Worm (Caenorhabditis elegans): ENCODE measurements around the gene aldo-2.

ce11 chrIII:5897468-5897867 is 21.0 kb upstream of the aldo-2 start:
- TF ChIP-seq nhr-28 (tag; optimal IDR thresholded peaks at IDR 0.05) (no peak), ztf-11 (tag; optimal IDR thresholded peaks at IDR 0.05) (no peak), elt-2 (tag; optimal IDR thresholded peaks at IDR 0.05) (no peak), pha-4 (tag; optimal IDR thresholded peaks at IDR 0.05) (no peak), nhr-11 (tag; optimal IDR thresholded peaks at IDR 0.05) (no peak), jun-1 (tag; optimal IDR thresholded peaks at IDR 0.05) (no peak), unc-62 (GFP tag; optimal IDR thresholded peaks at IDR 0.05) (no peak), nhr-77 (tag; optimal IDR thresholded peaks at IDR 0.05) (no peak), daf-12 (tag; optimal IDR thresholded peaks at IDR 0.05) (no peak), ceh-16 (tag; optimal IDR thresholded peaks at IDR 0.05) (no peak), ZK546.5 (tag; optimal IDR thresholded peaks at IDR 0.05) (no peak), skn-1 (tag; optimal IDR thresholded peaks at IDR 0.05) (no peak), hmg-11 (tag; optimal IDR thresholded peaks at IDR 0.05) (no peak), snpc-4 (tag; optimal IDR thresholded peaks at IDR 0.05) (no peak)

Data from whole organism, L3 larva.